Worm (Caenorhabditis elegans) whole organism, mixed stage, embryonic: ENCODE results near the gene him-10.

Experiments
- M03D4.4 ChIP-seq: sonication (generic microtip); optimal IDR thresholded peaks from 2 replicates; lab custom pipeline; 2017; ENCODE audit warnings: mild to moderate bottlenecking, missing genetic modification characterization, missing compliant biosample characterization
- bed-3 ChIP-seq: fragments of 200-800 bp; sonication (Bioruptor generic); optimal IDR thresholded peaks from 3 replicates; lab custom pipeline; 2018; ENCODE audit warnings: mild to moderate bottlenecking, missing genetic modification characterization, moderate library complexity, missing compliant biosample characterization
- ceh-39 ChIP-seq: fragments of 150-350 bp; optimal IDR thresholded peaks from 2 replicates; lab custom pipeline; 2014; ENCODE audit warnings: missing biosample characterization, missing genetic modification characterization
- ceh-43 ChIP-seq: fragments of 200-800 bp; sonication (Bioruptor generic); optimal IDR thresholded peaks from 2 replicates; lab custom pipeline; 2018; ENCODE audit warnings: mild to moderate bottlenecking, missing genetic modification characterization, moderate library complexity, missing compliant biosample characterization
- ceh-83 ChIP-seq: fragments of 200-800 bp; sonication (Bioruptor generic); optimal IDR thresholded peaks from 2 replicates; lab custom pipeline; 2018; ENCODE audit warnings: mild to moderate bottlenecking, missing genetic modification characterization, missing compliant biosample characterization
- ces-1 ChIP-seq: fragments of 150-350 bp; optimal IDR thresholded peaks from 2 replicates; lab custom pipeline; 2014; ENCODE audit warnings: missing biosample characterization, missing genetic modification reagents, missing genetic modification characterization
- cnd-1 ChIP-seq: fragments of 200-800 bp; sonication (Bioruptor generic); optimal IDR thresholded peaks from 2 replicates; lab custom pipeline; 2018; ENCODE audit warnings: mild to moderate bottlenecking, missing genetic modification characterization, missing compliant biosample characterization
- elt-1 ChIP-seq: sonication (generic microtip); optimal IDR thresholded peaks from 2 replicates; lab custom pipeline; 2017; ENCODE audit warnings: missing genetic modification characterization, mild to moderate bottlenecking, missing compliant biosample characterization, antibody characterized with exemption, moderate library complexity, borderline replicate concordance; ENCODE audit not compliant: insufficient read depth
- flh-1 ChIP-seq: fragments of 200-800 bp; sonication (Bioruptor generic); optimal IDR thresholded peaks from 2 replicates; lab custom pipeline; 2018; ENCODE audit warnings: mild to moderate bottlenecking, missing genetic modification characterization, moderate library complexity, missing compliant biosample characterization
- ham-2 ChIP-seq: fragments of 200-800 bp; sonication (Bioruptor generic); optimal IDR thresholded peaks from 2 replicates; lab custom pipeline; 2018; ENCODE audit warnings: mild to moderate bottlenecking, missing genetic modification characterization, missing compliant biosample characterization
- lin-13 ChIP-seq: fragments of 150-350 bp; optimal IDR thresholded peaks from 2 replicates; lab custom pipeline; 2014; ENCODE audit warnings: missing biosample characterization, missing genetic modification characterization
- lin-32 ChIP-seq: fragments of 200-800 bp; sonication (Bioruptor generic); optimal IDR thresholded peaks from 2 replicates; lab custom pipeline; 2018; ENCODE audit warnings: mild to moderate bottlenecking, missing genetic modification characterization, missing compliant biosample characterization
- lsy-2 ChIP-seq: fragments of 150-350 bp; optimal IDR thresholded peaks from 2 replicates; lab custom pipeline; 2014; ENCODE audit warnings: missing biosample characterization, missing genetic modification characterization
- mab-5 ChIP-seq: fragments of 150-350 bp; optimal IDR thresholded peaks from 2 replicates; lab custom pipeline; 2014; ENCODE audit warnings: missing biosample characterization, missing genetic modification characterization
- mep-1 ChIP-seq: fragments of 150-350 bp; optimal IDR thresholded peaks from 2 replicates; lab custom pipeline; 2017; ENCODE audit warnings: missing biosample characterization, missing genetic modification reagents, missing genetic modification characterization, inconsistent platforms
- mls-2 ChIP-seq: sonication (generic microtip); optimal IDR thresholded peaks from 2 replicates; lab custom pipeline; 2016; ENCODE audit warnings: mild to moderate bottlenecking, missing genetic modification characterization, moderate library complexity, missing compliant biosample characterization
- nhr-12 ChIP-seq: fragments of 150-350 bp; optimal IDR thresholded peaks from 2 replicates; lab custom pipeline; 2014; ENCODE audit warnings: missing biosample characterization, missing genetic modification characterization
- nhr-237 ChIP-seq: fragments of 150-350 bp; optimal IDR thresholded peaks from 2 replicates; lab custom pipeline; 2014; ENCODE audit warnings: missing biosample characterization, missing genetic modification characterization
- nhr-28 ChIP-seq: fragments of 150-350 bp; optimal IDR thresholded peaks from 2 replicates; lab custom pipeline; 2014; ENCODE audit warnings: missing biosample characterization, missing genetic modification characterization
- nhr-76 ChIP-seq: sonication (generic microtip); optimal IDR thresholded peaks from 2 replicates; lab custom pipeline; 2017; ENCODE audit warnings: missing biosample characterization, missing genetic modification characterization
- pha-4 ChIP-seq: fragments of 150-350 bp; optimal IDR thresholded peaks from 2 replicates; lab custom pipeline; 2018; ENCODE audit warnings: missing biosample characterization, missing genetic modification reagents, missing genetic modification characterization
- sem-2 ChIP-seq: fragments of 200-800 bp; sonication (Bioruptor generic); optimal IDR thresholded peaks from 2 replicates; lab custom pipeline; 2018; ENCODE audit warnings: mild to moderate bottlenecking, missing genetic modification characterization, missing compliant biosample characterization
- snpc-4 ChIP-seq: fragments of 150-350 bp; optimal IDR thresholded peaks from 2 replicates; lab custom pipeline; 2014; ENCODE audit warnings: missing biosample characterization, missing genetic modification characterization
- sptf-1 ChIP-seq: sonication (generic microtip); optimal IDR thresholded peaks from 2 replicates; lab custom pipeline; 2017; ENCODE audit warnings: mild to moderate bottlenecking, missing genetic modification characterization, moderate library complexity, missing compliant biosample characterization
- tbx-8 ChIP-seq: fragments of 200-800 bp; sonication (Bioruptor generic); optimal IDR thresholded peaks from 2 replicates; lab custom pipeline; 2018; ENCODE audit warnings: mild to moderate bottlenecking, missing genetic modification characterization, moderate library complexity, missing compliant biosample characterization
- unc-120 ChIP-seq: sonication (generic microtip); optimal IDR thresholded peaks from 2 replicates; lab custom pipeline; 2017; ENCODE audit warnings: missing genetic modification characterization, missing compliant biosample characterization; ENCODE audit not compliant: poor library complexity, severe bottlenecking
- unc-39 ChIP-seq: fragments of 150-350 bp; optimal IDR thresholded peaks from 2 replicates; lab custom pipeline; 2014; ENCODE audit warnings: missing biosample characterization, missing genetic modification characterization
- unc-62 ChIP-seq: fragments of 150-350 bp; optimal IDR thresholded peaks from 2 replicates; lab custom pipeline; 2014; ENCODE audit warnings: missing biosample characterization, missing genetic modification reagents, missing genetic modification characterization
- zip-8 ChIP-seq: fragments of 150-350 bp; optimal IDR thresholded peaks from 2 replicates; lab custom pipeline; 2014; ENCODE audit warnings: missing biosample characterization, missing genetic modification characterization
- ztf-11 ChIP-seq: fragments of 150-350 bp; optimal IDR thresholded peaks from 2 replicates; lab custom pipeline; 2014; ENCODE audit warnings: missing biosample characterization, missing genetic modification characterization

Gene him-10

DNA sequence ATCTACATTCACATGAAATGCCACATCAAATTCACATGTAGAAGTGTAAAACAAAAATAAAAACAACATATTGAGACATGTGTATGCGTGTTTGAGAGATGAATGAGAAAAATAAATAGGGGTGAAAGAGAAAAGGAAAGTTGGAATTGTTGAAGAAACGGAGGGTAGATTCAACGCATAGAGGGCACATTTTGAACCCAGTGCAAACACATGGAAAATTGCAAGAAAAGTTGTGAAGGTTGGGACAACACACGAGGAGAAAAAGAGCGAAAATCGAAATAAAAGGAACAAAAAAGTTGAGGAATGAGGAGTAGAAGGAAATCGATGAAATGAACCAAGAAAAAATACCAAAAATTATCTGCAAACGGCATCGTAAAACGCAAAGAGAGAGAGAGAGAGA is 36.5 kb downstream of the him-10 start:
- TF ChIP-seq nhr-76 (no peak), ceh-43 (GFP tag; lab: Kevin White, UChicago) (no peak), M03D4.4 (tag; lab: Kevin White, UChicago) (no peak), ceh-83 (GFP tag; lab: Kevin White, UChicago) (no peak)

DNA sequence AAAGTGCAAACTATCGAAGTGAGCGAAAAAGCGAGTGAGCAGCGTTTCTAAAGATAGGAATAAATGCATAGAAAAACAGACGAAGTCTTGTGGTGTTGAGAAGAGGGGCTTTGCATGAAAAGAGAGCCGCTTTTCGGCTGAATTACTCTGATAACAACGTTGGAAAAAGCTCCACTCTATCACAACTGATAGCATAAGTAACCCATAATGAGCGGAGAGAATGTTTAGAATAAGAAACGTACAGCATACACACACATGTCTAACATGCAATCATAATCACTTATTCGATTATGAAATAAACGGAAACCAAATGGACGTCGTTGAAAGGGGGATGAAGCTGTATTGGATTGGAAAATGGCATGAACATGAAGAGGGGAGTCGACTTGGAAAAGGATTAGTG is 37.2 kb downstream of the him-10 start:
- TF ChIP-seq ces-1 (GFP tag; lab: Kevin White, UChicago) (peak; percentile 27), bed-3 (no peak)

DNA sequence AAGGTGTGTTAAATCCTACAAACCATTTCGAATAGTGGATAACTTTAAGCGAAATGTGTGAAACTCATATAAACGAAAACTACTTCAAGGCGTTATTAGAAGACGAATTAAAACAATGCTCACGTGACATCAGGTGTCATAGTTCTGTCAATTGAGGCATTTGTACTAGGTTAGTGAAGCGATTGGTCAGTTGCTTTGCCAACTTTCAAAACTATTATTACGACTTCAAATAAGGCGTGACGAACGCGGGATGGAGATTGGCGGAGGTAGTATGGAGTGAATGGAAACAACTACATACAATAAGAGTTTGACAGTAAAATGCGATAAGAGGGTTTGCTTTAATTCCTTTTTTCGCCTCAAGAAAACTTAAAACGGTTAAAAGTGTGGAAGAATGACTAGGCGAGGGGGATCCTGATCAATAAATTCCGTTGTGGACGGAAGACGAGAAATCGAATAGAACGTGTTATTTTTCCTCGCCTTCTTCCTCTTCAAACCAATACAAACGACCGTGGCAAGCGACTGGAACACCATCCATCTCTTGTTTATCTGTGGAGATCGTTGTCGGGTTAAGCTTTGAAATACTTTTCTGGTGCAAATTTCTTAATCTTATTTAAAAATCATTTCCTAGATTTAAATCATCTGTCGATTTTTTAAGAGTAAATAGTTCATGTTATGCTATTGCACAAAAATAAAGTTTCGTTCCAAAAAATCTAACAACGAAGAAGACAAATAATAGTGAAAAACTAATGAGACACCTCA is 37.9 kb downstream of the him-10 start:
- TF ChIP-seq ces-1 (GFP tag; lab: Kevin White, UChicago) (no peak), lin-32 (GFP tag; lab: Kevin White, UChicago) (no peak), bed-3 (no peak), lsy-2 (tag; lab: Kevin White, UChicago) (no peak), ham-2 (no peak), mab-5 (no peak), mep-1 (tag; lab: Kevin White, UChicago) (no peak), mls-2 (tag; lab: Kevin White, UChicago) (no peak), ceh-39 (tag; lab: Kevin White, UChicago) (no peak), unc-39 (no peak), unc-120 (no peak), flh-1 (GFP tag; lab: Kevin White, UChicago) (no peak), sem-2 (no peak), ceh-83 (GFP tag; lab: Kevin White, UChicago) (no peak), nhr-76 (no peak), cnd-1 (no peak), snpc-4 (no peak), nhr-237 (tag; lab: Kevin White, UChicago) (no peak), sptf-1 (tag; lab: Kevin White, UChicago) (no peak), pha-4 (tag; lab: Kevin White, UChicago) (no peak)

DNA sequence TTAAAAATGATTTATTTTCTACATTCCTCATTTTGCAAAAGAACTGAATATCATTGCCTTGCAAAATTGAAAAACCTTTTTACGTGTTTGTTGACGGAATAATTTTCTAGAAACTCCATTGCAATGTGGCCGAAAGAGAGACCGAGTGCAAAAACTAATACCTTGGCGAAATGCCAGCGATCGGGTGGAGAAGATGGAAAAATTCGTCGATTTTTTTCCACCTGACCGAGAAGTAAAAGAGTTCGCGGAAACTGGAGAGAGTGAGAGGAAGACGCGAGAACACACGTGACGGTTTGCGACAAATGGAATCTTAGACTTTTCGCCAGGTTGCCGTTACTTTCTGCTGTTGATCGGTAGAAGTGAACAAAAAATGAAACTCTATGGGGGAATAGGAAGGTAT is 38.6 kb downstream of the him-10 start:
- no peak for TF ChIP-seq nhr-12 (tag; lab: Kevin White, UChicago)

DNA sequence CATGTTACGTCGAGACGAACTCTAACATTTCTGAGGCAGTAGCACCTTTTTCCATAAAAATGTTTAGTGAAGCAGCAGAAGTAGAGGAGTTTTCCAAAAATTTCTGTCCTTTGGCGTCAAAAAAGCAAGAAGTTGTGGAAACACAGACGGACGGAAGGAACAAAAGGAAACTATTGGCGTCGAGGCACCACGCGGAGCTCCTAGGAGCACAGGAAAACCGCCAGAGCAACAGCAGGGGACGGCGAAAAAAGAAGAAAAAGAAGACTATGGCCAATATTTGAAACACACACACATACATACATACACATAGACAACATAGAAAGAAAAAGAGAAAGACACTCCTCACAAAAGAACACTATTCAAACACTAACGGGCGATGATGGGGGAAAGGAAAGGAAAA is 39.9 kb downstream of the him-10 start:
- TF ChIP-seq ztf-11 (tag; lab: Kevin White, UChicago): no peak
- no peak for TF ChIP-seq nhr-76

DNA sequence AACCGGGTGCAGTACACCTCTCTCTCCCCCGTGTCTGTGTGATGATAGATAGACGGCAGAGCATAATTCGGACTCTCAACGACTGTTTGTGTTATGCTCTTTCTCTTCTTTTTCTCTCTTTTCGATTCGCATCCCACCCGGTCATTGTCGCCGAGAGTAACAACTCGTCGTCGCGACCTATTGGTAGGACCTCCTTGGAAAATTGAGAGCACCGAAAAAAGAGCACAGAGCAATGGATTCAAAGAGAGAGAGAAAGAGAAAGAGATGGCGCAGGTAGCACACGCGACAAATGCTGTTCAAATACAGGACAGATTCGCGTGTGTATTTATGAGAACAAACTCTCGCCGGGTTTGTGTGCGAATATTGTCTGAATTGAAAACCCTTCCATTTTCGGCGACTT is 40.6 kb downstream of the him-10 start:
- TF ChIP-seq sem-2: no peak
- no peak for TF ChIP-seq nhr-237 (tag; lab: Kevin White, UChicago)
- no peak for TF ChIP-seq unc-39
- TF ChIP-seq zip-8: no peak
- TF ChIP-seq lin-13 (tag; lab: Kevin White, UChicago): no peak
- TF ChIP-seq sptf-1 (tag; lab: Kevin White, UChicago): no peak
- no peak for TF ChIP-seq pha-4 (tag; lab: Kevin White, UChicago)
- no peak for TF ChIP-seq elt-1 (tag; lab: Kevin White, UChicago)
- TF ChIP-seq nhr-28 (tag; lab: Kevin White, UChicago): no peak
- TF ChIP-seq mep-1 (tag; lab: Kevin White, UChicago): no peak
- TF ChIP-seq ham-2: no peak
- TF ChIP-seq ceh-39 (tag; lab: Kevin White, UChicago): no peak
- TF ChIP-seq snpc-4: no peak
- no peak for TF ChIP-seq unc-62
- no peak for TF ChIP-seq ztf-11 (tag; lab: Kevin White, UChicago)
- TF ChIP-seq mls-2 (tag; lab: Kevin White, UChicago): no peak
- no peak for TF ChIP-seq tbx-8 (GFP tag; lab: Kevin White, UChicago)
- TF ChIP-seq ces-1 (GFP tag; lab: Kevin White, UChicago): no peak
